Fruit fly (Drosophila melanogaster) whole organism, embryonic: ENCODE data around the gene tth.

Experiments
- Adf1 ChIP-seq: fragments of 200-800 bp; sonication (Bioruptor generic); IDR thresholded peaks from 2 replicates; pipeline ENCODE4 v1.3.6; 2022; ENCODE audit warnings: missing biosample characterization, missing genetic modification characterization
- Awh ChIP-seq: fragments of 200-800 bp; sonication (Bioruptor generic); IDR thresholded peaks from 2 replicates; pipeline ENCODE4, ENCODE4 v1.3.6; 2022; ENCODE audit warnings: missing biosample characterization, missing genetic modification characterization
- Blimp-1 ChIP-seq: fragments of 200-800 bp; sonication (Bioruptor generic); optimal IDR thresholded peaks from 3 replicates; lab custom pipeline; 2018; ENCODE audit warnings: missing biosample characterization, missing genetic modification characterization, mild to moderate bottlenecking, moderate library complexity, missing genetic modification reagents
- CG10321 ChIP-seq: fragments of 200-800 bp; sonication (Bioruptor generic); IDR thresholded peaks from 2 replicates; pipeline ENCODE4 v1.3.6; 2022; ENCODE audit warnings: missing biosample characterization, missing genetic modification characterization
- CG10543 ChIP-seq: fragments of 200-800 bp; sonication (Bioruptor generic); optimal IDR thresholded peaks from 3 replicates; lab custom pipeline; 2017; ENCODE audit warnings: missing biosample characterization, mild to moderate bottlenecking, missing genetic modification characterization, moderate library complexity
- CG11398 ChIP-seq: fragments of 200-800 bp; sonication (Bioruptor generic); optimal IDR thresholded peaks from 2 replicates; lab custom pipeline; 2016; ENCODE audit warnings: missing biosample characterization, missing genetic modification characterization
- CG13894 ChIP-seq: fragments of 200-800 bp; sonication (Bioruptor generic); optimal IDR thresholded peaks from 3 replicates; lab custom pipeline; 2018; ENCODE audit warnings: missing biosample characterization, mild to moderate bottlenecking, missing genetic modification characterization, moderate library complexity
- CG2199 ChIP-seq: fragments of 200-800 bp; sonication (Bioruptor generic); IDR thresholded peaks from 3 replicates; pipeline ENCODE4 v1.3.6; 2022; ENCODE audit warnings: missing biosample characterization, missing genetic modification characterization
- CG3838 ChIP-seq: fragments of 200-800 bp; sonication (Bioruptor generic); optimal IDR thresholded peaks from 3 replicates; lab custom pipeline; 2016; ENCODE audit warnings: missing biosample characterization, missing genetic modification characterization
- CG4360 ChIP-seq: fragments of 200-800 bp; sonication (Bioruptor generic); IDR thresholded peaks from 2 replicates; pipeline ENCODE4 v1.3.6; 2022; ENCODE audit warnings: missing biosample characterization, missing genetic modification characterization
- CG4424 ChIP-seq: fragments of 200-800 bp; sonication (Bioruptor generic); optimal IDR thresholded peaks from 3 replicates; lab custom pipeline; 2016; ENCODE audit warnings: missing biosample characterization, missing genetic modification characterization
- CG4707 ChIP-seq: fragments of 200-800 bp; sonication (Bioruptor generic); optimal IDR thresholded peaks from 2 replicates; lab custom pipeline; 2018; ENCODE audit warnings: missing biosample characterization, mild to moderate bottlenecking, missing genetic modification characterization, moderate library complexity
- CG6272 ChIP-seq: fragments of 200-800 bp; sonication (Bioruptor generic); IDR thresholded peaks from 2 replicates; pipeline ENCODE4 v1.3.6; 2022; ENCODE audit warnings: missing biosample characterization, missing genetic modification characterization
- CG6765 ChIP-seq: fragments of 200-800 bp; sonication (Bioruptor generic); optimal IDR thresholded peaks from 3 replicates; lab custom pipeline; 2017; ENCODE audit warnings: missing biosample characterization, mild to moderate bottlenecking, missing genetic modification characterization
- CG7963 ChIP-seq: fragments of 200-800 bp; sonication (Bioruptor generic); IDR thresholded peaks from 3 replicates; pipeline ENCODE4 v1.3.6; 2022; ENCODE audit warnings: missing biosample characterization, missing genetic modification characterization; ENCODE audit not compliant: partially characterized antibody
- CG8765 ChIP-seq: fragments of 200-800 bp; sonication (Bioruptor generic); IDR thresholded peaks from 2 replicates; pipeline ENCODE4 v1.3.6; 2022; ENCODE audit warnings: missing biosample characterization, missing genetic modification characterization
- D ChIP-seq, 2 experiments: fragments of 200-800 bp in 1 of 2; fragments of >200 bp in 1 of 2; sonication (Bioruptor generic) in 1 of 2; optimal IDR thresholded peaks; 2 replicates in 1 of 2; 3 replicates in 1 of 2; lab custom pipeline; 2017; ENCODE audit warnings: mild to moderate bottlenecking in 1 of 2, missing biosample characterization in 1 of 2, missing genetic modification characterization in 1 of 2, missing genetic modification reagents in 1 of 2
- Dek ChIP-seq: fragments of 200-800 bp; sonication (Bioruptor generic); optimal IDR thresholded peaks from 3 replicates; lab custom pipeline; 2019; ENCODE audit warnings: missing biosample characterization, mild to moderate bottlenecking, missing genetic modification characterization, moderate library complexity
- Dip2 ChIP-seq: fragments of 200-800 bp; sonication (Bioruptor generic); IDR thresholded peaks from 2 replicates; pipeline ENCODE4 v1.3.6; 2022; ENCODE audit warnings: missing biosample characterization, missing genetic modification characterization
- Hey ChIP-seq: fragments of 200-800 bp; sonication (Bioruptor generic); optimal IDR thresholded peaks from 3 replicates; lab custom pipeline; 2018; ENCODE audit warnings: missing biosample characterization, mild to moderate bottlenecking, missing genetic modification characterization
- HmgD ChIP-seq: fragments of 200-800 bp; sonication (Bioruptor generic); optimal IDR thresholded peaks from 3 replicates; lab custom pipeline; 2016; ENCODE audit warnings: missing biosample characterization, missing genetic modification characterization
- MESR4 ChIP-seq: fragments of 200-800 bp; sonication (Bioruptor generic); optimal IDR thresholded peaks from 2 replicates; lab custom pipeline; 2018; ENCODE audit warnings: missing biosample characterization, mild to moderate bottlenecking, missing genetic modification characterization, moderate library complexity
- Mes4 ChIP-seq: fragments of 200-800 bp; sonication (Bioruptor generic); optimal IDR thresholded peaks from 2 replicates; lab custom pipeline; 2016; ENCODE audit warnings: missing biosample characterization, missing genetic modification characterization
- Nf-YB ChIP-seq: fragments of 200-800 bp; sonication (Bioruptor generic); optimal IDR thresholded peaks from 3 replicates; lab custom pipeline; 2019; ENCODE audit warnings: missing biosample characterization, mild to moderate bottlenecking, missing genetic modification characterization, moderate library complexity
- Ptx1 ChIP-seq: fragments of 200-800 bp; sonication (Bioruptor generic); IDR thresholded peaks from 2 replicates; pipeline ENCODE4 v1.3.6; 2022; ENCODE audit warnings: missing biosample characterization, missing genetic modification characterization
- Side ChIP-seq: fragments of 200-800 bp; sonication (Bioruptor generic); optimal IDR thresholded peaks from 2 replicates; lab custom pipeline; 2016; ENCODE audit warnings: missing biosample characterization, missing genetic modification characterization
- Sry-δ ChIP-seq: fragments of 200-800 bp; sonication (Bioruptor generic); optimal IDR thresholded peaks from 2 replicates; lab custom pipeline; 2016; ENCODE audit warnings: missing biosample characterization, missing genetic modification characterization
- Tbp ChIP-seq: fragments of >200 bp; optimal IDR thresholded peaks from 2 replicates; lab custom pipeline; 2018; ENCODE audit warnings: missing biosample characterization, missing genetic modification characterization
- abd-A ChIP-seq: fragments of 200-800 bp; sonication (Bioruptor generic); optimal IDR thresholded peaks from 3 replicates; lab custom pipeline; 2019; ENCODE audit warnings: missing biosample characterization, mild to moderate bottlenecking, missing genetic modification characterization, moderate library complexity
- ase ChIP-seq: fragments of 200-800 bp; sonication (Bioruptor generic); IDR thresholded peaks from 3 replicates; pipeline ENCODE4 v1.3.6; 2022; ENCODE audit warnings: missing biosample characterization, missing genetic modification characterization
- chinmo ChIP-seq: fragments of 200-800 bp; sonication (Bioruptor generic); IDR thresholded peaks from 4 replicates; pipeline ENCODE4 v1.3.6; 2022; ENCODE audit warnings: missing biosample characterization, missing genetic modification characterization; ENCODE audit not compliant: partially characterized antibody
- dpn ChIP-seq, 2 experiments: fragments of 200-800 bp; sonication (Bioruptor generic); optimal IDR thresholded peaks; 3 replicates each; lab custom pipeline; 2016; ENCODE audit warnings: missing biosample characterization in 2 of 2, missing genetic modification characterization in 2 of 2
- en ChIP-seq: fragments of 200-800 bp; sonication (Bioruptor generic); optimal IDR thresholded peaks from 2 replicates; lab custom pipeline; 2016; ENCODE audit warnings: missing biosample characterization, missing genetic modification characterization
- hb ChIP-seq: fragments of 200-800 bp; sonication (Bioruptor generic); IDR thresholded peaks from 3 replicates; pipeline ENCODE4 v1.3.6; 2022; ENCODE audit warnings: missing biosample characterization, missing genetic modification characterization; ENCODE audit not compliant: partially characterized antibody
- nau ChIP-seq: fragments of 200-800 bp; sonication (Bioruptor generic); optimal IDR thresholded peaks from 3 replicates; lab custom pipeline; 2017; ENCODE audit warnings: missing biosample characterization, mild to moderate bottlenecking, missing genetic modification characterization, missing genetic modification reagents
- p53 ChIP-seq: fragments of 200-800 bp; sonication (Bioruptor generic); optimal IDR thresholded peaks from 2 replicates; lab custom pipeline; 2016; ENCODE audit warnings: missing biosample characterization, missing genetic modification characterization
- peb ChIP-seq: fragments of 200-800 bp; sonication (Bioruptor generic); IDR thresholded peaks from 2 replicates; pipeline ENCODE4 v1.3.6; 2022; ENCODE audit warnings: missing biosample characterization, missing genetic modification characterization
- pzg ChIP-seq: fragments of 200-800 bp; sonication (Bioruptor generic); optimal IDR thresholded peaks from 3 replicates; lab custom pipeline; 2018; ENCODE audit warnings: missing biosample characterization, mild to moderate bottlenecking, missing genetic modification characterization, moderate library complexity
- run ChIP-seq: fragments of 200-800 bp; sonication (Bioruptor generic); optimal IDR thresholded peaks from 3 replicates; lab custom pipeline; 2018; ENCODE audit warnings: missing biosample characterization, mild to moderate bottlenecking, missing genetic modification characterization
- sd ChIP-seq: fragments of 200-800 bp; sonication (Bioruptor generic); optimal IDR thresholded peaks from 3 replicates; lab custom pipeline; 2018; ENCODE audit warnings: missing biosample characterization, mild to moderate bottlenecking, missing genetic modification characterization, moderate library complexity
- sqz ChIP-seq: fragments of 200-800 bp; sonication (Bioruptor generic); optimal IDR thresholded peaks from 3 replicates; lab custom pipeline; 2018; ENCODE audit warnings: missing biosample characterization, mild to moderate bottlenecking, missing genetic modification characterization
- stc ChIP-seq: fragments of 200-800 bp; sonication (Bioruptor generic); IDR thresholded peaks from 2 replicates; pipeline ENCODE4 v1.3.6; 2022; ENCODE audit warnings: missing biosample characterization, missing genetic modification characterization
- sug ChIP-seq: fragments of 200-800 bp; optimal IDR thresholded peaks from 2 replicates; lab custom pipeline; 2019; ENCODE audit warnings: missing biosample characterization, mild to moderate bottlenecking, missing genetic modification characterization, moderate library complexity
- tin ChIP-seq: fragments of 200-800 bp; sonication (Bioruptor generic); optimal IDR thresholded peaks from 3 replicates; lab custom pipeline; 2016; ENCODE audit warnings: missing biosample characterization, missing genetic modification characterization
- tna ChIP-seq: fragments of 200-800 bp; sonication (Bioruptor generic); IDR thresholded peaks from 2 replicates; pipeline ENCODE4 v1.3.6; 2022; ENCODE audit warnings: missing biosample characterization, missing genetic modification characterization; ENCODE audit not compliant: partially characterized antibody
- unpg ChIP-seq: fragments of 200-800 bp; sonication (Bioruptor generic); optimal IDR thresholded peaks from 3 replicates; lab custom pipeline; 2018; ENCODE audit warnings: missing biosample characterization, mild to moderate bottlenecking, missing genetic modification characterization, moderate library complexity
- vvl ChIP-seq: fragments of 200-800 bp; sonication (Bioruptor generic); IDR thresholded peaks from 2 replicates; pipeline ENCODE4 v1.3.6; 2022; ENCODE audit warnings: missing biosample characterization, missing genetic modification characterization

The tth gene

DNA sequence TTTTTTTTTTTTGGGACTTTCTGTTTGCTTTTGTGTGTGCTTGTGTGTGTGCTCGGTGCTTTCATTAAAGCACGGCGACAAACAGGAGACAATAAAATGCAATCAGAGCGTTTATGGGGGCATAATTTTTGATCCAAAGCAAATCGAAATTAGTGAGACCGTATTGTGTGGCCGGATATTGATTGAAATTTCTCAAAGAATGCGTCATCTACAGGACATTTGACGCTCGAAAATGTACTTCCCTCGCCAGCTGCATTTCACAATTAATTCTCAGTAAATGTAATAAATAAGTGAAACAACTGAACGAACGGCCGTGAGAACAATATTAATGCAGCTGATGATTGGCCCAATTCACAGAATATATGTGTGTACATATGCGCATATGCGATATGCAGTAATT is 13.0 kb upstream of the tth start:
- no peak for TF ChIP-seq CG11398 (GFP tag; lab: Kevin White, UChicago)
- no peak for TF ChIP-seq CG7963 (GFP tag; lab: Robert Waterston, UW)
- TF ChIP-seq Dek (tag; lab: Kevin White, UChicago): no peak
- TF ChIP-seq Hey (tag; lab: Kevin White, UChicago): no peak
- TF ChIP-seq peb (GFP tag; lab: Robert Waterston, UW): no peak
- TF ChIP-seq CG2199 (GFP tag; lab: Robert Waterston, UW): no peak
- TF ChIP-seq stc (GFP tag; lab: Robert Waterston, UW): no peak
- no peak for TF ChIP-seq D (optimal IDR thresholded peaks at IDR 0.05; lab: Kevin White, UChicago)
- no peak for TF ChIP-seq D (GFP tag; optimal IDR thresholded peaks at IDR 0.05; lab: Kevin White, UChicago)
- TF ChIP-seq p53 (GFP tag; lab: Kevin White, UChicago): no peak
- TF ChIP-seq, all 482 proteins: peak for 0

DNA sequence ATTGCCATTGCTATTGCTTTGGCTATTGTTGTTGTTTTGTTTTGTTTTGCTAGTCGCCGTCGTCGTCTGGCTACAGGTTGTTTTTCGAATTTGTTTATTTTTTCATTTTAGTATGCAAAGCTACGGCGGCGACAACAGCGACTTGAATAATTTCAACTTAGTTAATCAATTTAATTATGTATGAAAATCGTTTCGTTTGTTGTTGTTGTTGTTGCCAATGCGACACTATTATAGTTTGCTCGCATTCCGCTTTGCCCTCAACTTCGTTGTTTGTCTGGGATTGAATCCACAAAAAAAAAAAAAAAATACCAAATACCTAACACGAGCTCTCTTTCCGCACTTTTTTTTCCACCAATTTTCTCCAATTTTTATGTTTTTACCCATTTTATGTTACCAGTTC is 11.5 kb upstream of the tth start:
- TF ChIP-seq run (tag; lab: Kevin White, UChicago) (no peak), Awh (GFP tag; lab: Robert Waterston, UW) (peak; percentile 64), chinmo (GFP tag; lab: Robert Waterston, UW) (peak; percentile 85; the same call in 3 of the 4 replicates), en (GFP tag; lab: Kevin White, UChicago) (no peak), vvl (GFP tag; lab: Robert Waterston, UW) (peak; percentile 66), CG4360 (peak; percentile 53), abd-A (tag; lab: Kevin White, UChicago) (peak; percentile 55), CG2199 (GFP tag; lab: Robert Waterston, UW) (peak; percentile 67; the same call in 1 of the 3 replicates), CG10321 (GFP tag; lab: Robert Waterston, UW) (no peak), sd (tag; lab: Kevin White, UChicago) (peak; percentile 66), sqz (GFP tag; lab: Kevin White, UChicago) (peak; percentile 66)

DNA sequence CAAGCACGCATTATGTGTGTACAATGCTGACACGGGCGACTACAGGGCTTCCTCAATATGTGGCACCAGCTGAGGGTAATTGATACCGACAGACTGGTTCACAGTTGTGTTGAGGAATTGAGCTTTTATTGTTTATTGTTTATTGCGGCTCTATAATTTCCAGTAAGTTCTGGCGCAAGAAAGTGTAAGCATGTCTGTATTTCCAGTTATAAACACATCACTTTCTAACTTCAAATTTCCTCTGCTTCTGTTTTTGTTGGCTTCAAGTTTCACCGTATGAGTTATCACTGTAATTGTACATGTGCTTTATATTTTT is 10.2 kb upstream of the tth start:
- TF ChIP-seq unpg: peak; percentile 81
- no peak for TF ChIP-seq pzg (GFP tag; lab: Kevin White, UChicago)
- TF ChIP-seq tna: no peak
- TF ChIP-seq CG6272: peak; percentile 63
- 0 out of 3 replicates have a peak, but pooled peaks have one; percentile 60 for TF ChIP-seq ase (GFP tag; lab: Robert Waterston, UW)
- TF ChIP-seq dpn (GFP tag; optimal IDR thresholded peaks at IDR 0.05; lab: Kevin White, UChicago): peak; percentile 82 to 85
- peak; percentile 47 for TF ChIP-seq Adf1 (GFP tag; lab: Robert Waterston, UW)
- TF ChIP-seq Mes4 (GFP tag; lab: Kevin White, UChicago): peak; percentile 52
- TF ChIP-seq Sry-δ: peak; percentile 23
- peak; percentile 77 for TF ChIP-seq Side (GFP tag; lab: Kevin White, UChicago)
- TF ChIP-seq HmgD (GFP tag; lab: Kevin White, UChicago): peak; percentile 73
- peak; percentile 12 for TF ChIP-seq CG3838 (GFP tag; lab: Kevin White, UChicago)
- no peak for TF ChIP-seq Dip2 (GFP tag; lab: Robert Waterston, UW)
- peak; percentile 14 for TF ChIP-seq CG4707 (GFP tag; lab: Kevin White, UChicago)
- TF ChIP-seq Nf-YB (GFP tag; lab: Kevin White, UChicago): peak; percentile 34
- TF ChIP-seq tin: peak; percentile 73
- TF ChIP-seq Blimp-1 (GFP tag; lab: Kevin White, UChicago): peak; percentile 70
- TF ChIP-seq Ptx1 (GFP tag; lab: Robert Waterston, UW): peak; percentile 82
- peak; percentile 69 for TF ChIP-seq CG4424 (GFP tag; lab: Kevin White, UChicago)
- TF ChIP-seq MESR4 (GFP tag; lab: Kevin White, UChicago): no peak
- TF ChIP-seq CG10543: peak; percentile 83
- TF ChIP-seq CG13894 (tag; lab: Kevin White, UChicago): peak; percentile 49
- TF ChIP-seq hb: no peak
- TF ChIP-seq Tbp (GFP tag; lab: Kevin White, UChicago): no peak
- peak; percentile 66 for TF ChIP-seq sug (tag; lab: Kevin White, UChicago)
- TF ChIP-seq CG6765 (GFP tag; lab: Kevin White, UChicago): peak; percentile 67
- peak; percentile 58 for TF ChIP-seq stc (GFP tag; lab: Robert Waterston, UW)
- TF ChIP-seq nau (GFP tag; lab: Kevin White, UChicago): peak; percentile 30
- no peak for TF ChIP-seq CG8765 (GFP tag; lab: Robert Waterston, UW)
